Fruit fly (Drosophila melanogaster): ENCODE measurements around the gene primo-2.

primo-2 gene

DNA sequence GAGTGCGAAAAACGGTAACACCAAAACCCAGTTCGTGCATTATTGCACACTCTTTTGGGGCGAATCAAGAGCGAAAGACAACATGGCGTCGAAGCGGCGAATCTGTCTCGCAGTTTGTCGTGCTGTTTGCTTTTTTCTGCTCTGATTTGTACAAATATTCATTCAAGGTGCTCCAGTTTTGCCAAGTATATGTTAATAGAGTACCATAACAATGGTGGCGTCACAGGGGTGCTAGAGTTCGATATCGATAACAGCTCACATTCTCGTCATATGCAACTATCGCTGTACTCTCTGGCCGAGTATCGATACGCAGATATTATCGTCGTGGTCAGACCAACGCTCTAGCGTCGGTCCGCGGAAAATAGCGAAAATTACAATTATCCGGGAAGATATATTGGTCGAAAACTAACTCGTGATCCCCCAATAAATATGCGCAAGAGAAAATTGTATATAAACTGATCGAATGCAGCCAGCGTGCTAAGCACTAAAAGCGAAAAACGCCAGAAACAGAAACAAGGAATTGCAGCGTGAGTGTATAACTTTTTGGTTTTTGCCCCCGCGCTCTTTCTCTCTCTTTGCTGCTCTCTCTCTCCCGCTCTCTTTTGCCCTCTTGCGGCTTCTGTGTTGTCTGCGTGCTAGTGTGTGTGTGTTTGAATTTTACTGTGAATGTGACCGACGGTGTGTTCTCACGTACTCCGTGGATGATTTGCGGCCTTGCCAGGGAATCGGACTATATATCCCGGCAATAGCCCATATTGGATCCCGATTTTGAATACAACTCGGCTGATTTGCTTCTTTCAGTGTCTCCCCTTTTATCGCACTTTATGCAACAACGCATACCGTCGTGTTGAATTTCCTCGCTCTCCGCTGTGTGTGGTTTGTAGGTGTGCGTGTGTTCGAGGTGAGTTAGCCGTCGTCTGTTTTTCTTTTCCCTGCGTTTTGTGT is 27.7 kb downstream of the primo-2 start, which contains the start of gene flfl (continued):
- TF ChIP-seq CG6175 (GFP tag; IDR thresholded peaks at IDR 0.05) = no peak
- TF ChIP-seq grn (GFP tag; optimal IDR thresholded peaks at IDR 0.05) = no peak
- TF ChIP-seq CG14667 (GFP tag; IDR thresholded peaks at IDR 0.05) = no peak
- TF ChIP-seq nom (GFP tag; optimal IDR thresholded peaks at IDR 0.05) = peak; percentile 66
- no peak for TF ChIP-seq repo (GFP tag; optimal IDR thresholded peaks at IDR 0.05)
- no peak for TF ChIP-seq pan (optimal IDR thresholded peaks at IDR 0.05)
- no peak for TF ChIP-seq pan (GFP tag; optimal IDR thresholded peaks at IDR 0.05 in 1 of 2, IDR thresholded peaks at IDR 0.05 in 1 of 2)
- no peak for TF ChIP-seq croc (GFP tag; conservative IDR thresholded peaks at IDR 0.05)
- peak; percentile 9 for TF ChIP-seq CG8359 (GFP tag; optimal IDR thresholded peaks at IDR 0.05; ENCODE audit: borderline replicate concordance)
- TF ChIP-seq sob (GFP tag; IDR thresholded peaks at IDR 0.05) = no peak
- no peak for TF ChIP-seq Rfx (GFP tag; IDR thresholded peaks at IDR 0.05)
- TF ChIP-seq HLH54F (GFP tag; optimal IDR thresholded peaks at IDR 0.05) = peak; percentile 11
- no peak for TF ChIP-seq CG10565 (GFP tag; optimal IDR thresholded peaks at IDR 0.05)
- TF ChIP-seq CG8388 (GFP tag; optimal IDR thresholded peaks at IDR 0.05) = no peak
- TF ChIP-seq crc (GFP tag; optimal IDR thresholded peaks at IDR 0.05) = no peak
- no peak for TF ChIP-seq CG18476 (GFP tag; optimal IDR thresholded peaks at IDR 0.05)
- no peak for TF ChIP-seq gcm2 (GFP tag; optimal IDR thresholded peaks at IDR 0.05)
- TF ChIP-seq CG11560 (tag; IDR thresholded peaks at IDR 0.05) = no peak
- no peak for TF ChIP-seq wdn (GFP tag; IDR thresholded peaks at IDR 0.05)
- no peak for TF ChIP-seq CG31441 (GFP tag; IDR thresholded peaks at IDR 0.05)
- no peak for TF ChIP-seq eve (GFP tag; optimal IDR thresholded peaks at IDR 0.05)
- no peak for TF ChIP-seq run (tag; optimal IDR thresholded peaks at IDR 0.05)
- no peak for TF ChIP-seq CG7839 (tag; optimal IDR thresholded peaks at IDR 0.05)
- peak; percentile 90 for TF ChIP-seq Med (GFP tag)
- no peak for TF ChIP-seq CG1233 (GFP tag; optimal IDR thresholded peaks at IDR 0.05)
- TF ChIP-seq CG6765 (GFP tag; optimal IDR thresholded peaks at IDR 0.05) = no peak
- TF ChIP-seq CG17186 (GFP tag; optimal IDR thresholded peaks at IDR 0.05) = peak; percentile 75
- peak; percentile 15 for TF ChIP-seq CG12391 (tag; optimal IDR thresholded peaks at IDR 0.05)
- TF ChIP-seq ERR (GFP tag; optimal IDR thresholded peaks at IDR 0.05) = peak; percentile 50
- TF ChIP-seq hkb (optimal IDR thresholded peaks at IDR 0.05) = no peak
- no peak for TF ChIP-seq hkb (GFP tag; IDR thresholded peaks at IDR 0.05)
- TF ChIP-seq prd (optimal IDR thresholded peaks at IDR 0.05) = no peak
- TF ChIP-seq prd (GFP tag; IDR thresholded peaks at IDR 0.05) = no peak
- no peak for TF ChIP-seq pfk (GFP tag; optimal IDR thresholded peaks at IDR 0.05)
- no peak for TF ChIP-seq CG3407 (GFP tag; optimal IDR thresholded peaks at IDR 0.05)
- TF ChIP-seq stc (GFP tag; IDR thresholded peaks at IDR 0.05) = no peak
- no peak for TF ChIP-seq Atf6 (GFP tag; IDR thresholded peaks at IDR 0.05)
- no peak for TF ChIP-seq CG8765 (GFP tag; IDR thresholded peaks at IDR 0.05)
- TF ChIP-seq CG2889 (GFP tag; IDR thresholded peaks at IDR 0.05) = no peak
- no peak for TF ChIP-seq CG15011 (GFP tag; optimal IDR thresholded peaks at IDR 0.05)
- TF ChIP-seq H15 (GFP tag; IDR thresholded peaks at IDR 0.05) = no peak
- no peak for TF ChIP-seq CG16779 (GFP tag; IDR thresholded peaks at IDR 0.05)
- TF ChIP-seq ato (GFP tag; IDR thresholded peaks at IDR 0.05; ENCODE audit: partially characterized antibody) = no peak
- TF ChIP-seq chinmo (GFP tag; IDR thresholded peaks at IDR 0.05; ENCODE audit: partially characterized antibody) = no peak
- TF ChIP-seq CG12299 (tag; optimal IDR thresholded peaks at IDR 0.05) = no peak
- peak; percentile 4 for TF ChIP-seq Side (GFP tag; optimal IDR thresholded peaks at IDR 0.05)
- no peak for TF ChIP-seq CG32767 (GFP tag; IDR thresholded peaks at IDR 0.05)
- TF ChIP-seq ro (GFP tag; IDR thresholded peaks at IDR 0.05) = no peak
- TF ChIP-seq CG10654 (GFP tag; optimal IDR thresholded peaks at IDR 0.05) = no peak
- no peak for TF ChIP-seq CG16813 (GFP tag; IDR thresholded peaks at IDR 0.05; ENCODE audit: partially characterized antibody)
- TF ChIP-seq NC2α (GFP tag; optimal IDR thresholded peaks at IDR 0.05) = no peak

Data from whole organism, embryonic.